Fruit fly (Drosophila melanogaster) whole organism, pupa: ENCODE results near the gene Rbp1.

Experiments
- CG12605 ChIP-seq: fragments of 200-800 bp; sonication (Bioruptor generic); IDR thresholded peaks from 2 replicates; pipeline ENCODE4 v1.3.6; 2022; ENCODE audit warnings: missing biosample characterization, missing genetic modification characterization
- CG13204 ChIP-seq: fragments of 200-800 bp; sonication (Bioruptor generic); optimal IDR thresholded peaks from 2 replicates; lab custom pipeline; 2018; ENCODE audit warnings: missing biosample characterization, mild to moderate bottlenecking, missing genetic modification characterization, moderate library complexity
- CG17806 ChIP-seq: fragments of 200-800 bp; sonication (Bioruptor generic); optimal IDR thresholded peaks from 2 replicates; lab custom pipeline; 2018; ENCODE audit warnings: missing biosample characterization, mild to moderate bottlenecking, missing genetic modification characterization, moderate library complexity
- CG32121 ChIP-seq: fragments of 200-800 bp; sonication (Bioruptor generic); IDR thresholded peaks from 2 replicates; pipeline ENCODE4 v1.3.6; 2022; ENCODE audit warnings: missing biosample characterization, missing genetic modification characterization
- CG34367 ChIP-seq: fragments of 200-800 bp; sonication (Bioruptor generic); optimal IDR thresholded peaks from 2 replicates; lab custom pipeline; 2018; ENCODE audit warnings: missing biosample characterization, mild to moderate bottlenecking, missing genetic modification characterization
- D1 ChIP-seq: fragments of 200-800 bp; sonication (Bioruptor generic); optimal IDR thresholded peaks from 2 replicates; lab custom pipeline; 2018; ENCODE audit warnings: missing biosample characterization, mild to moderate bottlenecking, missing genetic modification characterization, moderate library complexity
- EcR ChIP-seq: fragments of 200-800 bp; sonication (Bioruptor generic); optimal IDR thresholded peaks from 3 replicates; lab custom pipeline; 2019; ENCODE audit warnings: missing biosample characterization, missing genetic modification characterization, mild to moderate bottlenecking, moderate library complexity, missing genetic modification reagents
- Pif1A ChIP-seq: fragments of 200-800 bp; sonication (Bioruptor generic); optimal IDR thresholded peaks from 3 replicates; lab custom pipeline; 2016; ENCODE audit warnings: missing biosample characterization, missing genetic modification characterization
- Snoo ChIP-seq: fragments of 200-800 bp; sonication (Bioruptor generic); optimal IDR thresholded peaks from 3 replicates; lab custom pipeline; 2017; ENCODE audit warnings: missing biosample characterization, mild to moderate bottlenecking, missing genetic modification characterization, inconsistent platforms
- fd96Ca ChIP-seq: fragments of 200-800 bp; sonication (Bioruptor generic); IDR thresholded peaks from 3 replicates; pipeline ENCODE4 v1.3.6; 2022; ENCODE audit warnings: missing biosample characterization, missing genetic modification characterization
- gl ChIP-seq: fragments of 200-800 bp; sonication (Bioruptor generic); optimal IDR thresholded peaks from 2 replicates; lab custom pipeline; 2018; ENCODE audit warnings: missing biosample characterization, mild to moderate bottlenecking, missing genetic modification characterization

DNA sequence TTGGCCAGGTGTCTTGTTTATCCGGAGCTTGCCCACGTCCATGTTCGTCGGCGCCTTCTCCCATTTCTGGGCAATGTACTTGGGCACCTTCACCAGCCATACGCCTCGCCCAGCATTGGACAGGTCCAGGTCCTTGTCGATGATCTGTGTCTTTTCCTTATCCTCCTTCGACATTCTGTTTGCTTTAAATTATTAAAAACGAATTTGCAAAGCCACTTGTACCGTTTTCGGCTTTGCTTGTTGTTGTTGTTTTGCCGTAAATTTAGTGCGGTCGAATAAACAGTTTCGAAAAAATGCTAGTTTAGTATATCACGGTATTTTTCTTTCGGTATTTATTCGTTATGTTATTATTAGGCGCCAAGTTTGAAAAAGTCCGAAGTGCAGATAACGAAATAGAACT lies 16.7 kb upstream of the Rbp1 start, which contains the start of gene TfIIFbeta:
- no peak for TF ChIP-seq CG13204 (GFP tag; lab: Kevin White, UChicago)
- TF ChIP-seq CG32121 (GFP tag; lab: Robert Waterston, UW), result no peak
- TF ChIP-seq CG12605, result no peak
- TF ChIP-seq D1, result no peak
- no peak for TF ChIP-seq Snoo (tag; lab: Kevin White, UChicago)
- TF ChIP-seq gl, result no peak
- TF ChIP-seq EcR (GFP tag; lab: Kevin White, UChicago), result no peak
- no peak for TF ChIP-seq CG34367 (tag; lab: Kevin White, UChicago)
- TF ChIP-seq CG17806 (tag; lab: Kevin White, UChicago), result no peak
- no peak for TF ChIP-seq Pif1A (GFP tag; lab: Kevin White, UChicago)
- no peak for TF ChIP-seq fd96Ca (GFP tag; lab: Robert Waterston, UW)
